Fruit fly (Drosophila melanogaster) whole organism, prepupa: ENCODE data around the gene CG13062.

Experiments
- Blimp-1 ChIP-seq: fragments of 200-800 bp; sonication (Bioruptor generic); optimal IDR thresholded peaks from 3 replicates; lab custom pipeline; 2017; ENCODE audit warnings: missing biosample characterization, missing genetic modification characterization, mild to moderate bottlenecking, moderate library complexity, missing genetic modification reagents
- CG11902 ChIP-seq: fragments of 200-800 bp; sonication (Bioruptor generic); optimal IDR thresholded peaks from 3 replicates; lab custom pipeline; 2016; ENCODE audit warnings: missing biosample characterization, missing genetic modification characterization
- CG16779 ChIP-seq: fragments of 200-800 bp; sonication (Bioruptor generic); optimal IDR thresholded peaks from 3 replicates; lab custom pipeline; 2017; ENCODE audit warnings: missing biosample characterization, mild to moderate bottlenecking, missing genetic modification characterization
- CG3032 ChIP-seq: fragments of 200-800 bp; optimal IDR thresholded peaks from 2 replicates; lab custom pipeline; 2019; ENCODE audit warnings: missing biosample characterization, mild to moderate bottlenecking, missing genetic modification characterization, moderate library complexity
- CG31627 ChIP-seq: fragments of 200-800 bp; sonication (Bioruptor generic); optimal IDR thresholded peaks from 3 replicates; lab custom pipeline; 2016; ENCODE audit warnings: missing biosample characterization, missing genetic modification characterization
- CG32006 ChIP-seq: fragments of 200-800 bp; sonication (Bioruptor generic); optimal IDR thresholded peaks from 3 replicates; lab custom pipeline; 2017; ENCODE audit warnings: missing biosample characterization, mild to moderate bottlenecking, missing genetic modification characterization
- CG34406 ChIP-seq: fragments of 200-800 bp; sonication (Bioruptor generic); optimal IDR thresholded peaks from 3 replicates; lab custom pipeline; 2016; ENCODE audit warnings: missing biosample characterization, missing genetic modification characterization
- CG4318 ChIP-seq: fragments of 200-800 bp; sonication (Bioruptor generic); optimal IDR thresholded peaks from 3 replicates; lab custom pipeline; 2017; ENCODE audit warnings: missing biosample characterization, mild to moderate bottlenecking, missing genetic modification characterization
- CG6792 ChIP-seq: fragments of 200-800 bp; sonication (Bioruptor generic); optimal IDR thresholded peaks from 3 replicates; lab custom pipeline; 2016; ENCODE audit warnings: missing biosample characterization, missing genetic modification characterization
- CG8119 ChIP-seq: fragments of 200-800 bp; sonication (Bioruptor generic); IDR thresholded peaks from 3 replicates; pipeline ENCODE4 v1.3.6; 2022; ENCODE audit warnings: missing biosample characterization, missing genetic modification characterization
- Eip75B ChIP-seq: fragments of 200-800 bp; sonication (Bioruptor generic); optimal IDR thresholded peaks from 3 replicates; lab custom pipeline; 2016; ENCODE audit warnings: missing biosample characterization, missing genetic modification characterization
- Eip78C ChIP-seq: fragments of 200-800 bp; sonication (Bioruptor generic); peaks from one replicate; lab custom pipeline; 2016; ENCODE audit warnings: missing biosample characterization, missing genetic modification characterization
- Eip93F ChIP-seq: fragments of 200-800 bp; sonication (Bioruptor generic); optimal IDR thresholded peaks from 2 replicates; lab custom pipeline; 2016; ENCODE audit warnings: missing biosample characterization, mild to moderate bottlenecking, missing genetic modification characterization
- Ets21C ChIP-seq: fragments of 200-800 bp; sonication (Bioruptor generic); optimal IDR thresholded peaks from 3 replicates; lab custom pipeline; 2016; ENCODE audit warnings: missing biosample characterization, missing genetic modification characterization
- Gug ChIP-seq: fragments of 200-800 bp; sonication (Bioruptor generic); IDR thresholded peaks from 2 replicates; pipeline ENCODE4 v1.3.6; 2022; ENCODE audit warnings: missing biosample characterization, missing genetic modification characterization
- Hr39 ChIP-seq: fragments of 200-800 bp; sonication (Bioruptor generic); optimal IDR thresholded peaks from 2 replicates; lab custom pipeline; 2016; ENCODE audit warnings: missing biosample characterization, missing genetic modification characterization
- Lpt ChIP-seq: fragments of 200-800 bp; sonication (Bioruptor generic); optimal IDR thresholded peaks from 3 replicates; lab custom pipeline; 2016; ENCODE audit warnings: missing biosample characterization, missing genetic modification characterization
- Met ChIP-seq: fragments of 200-800 bp; sonication (Bioruptor generic); optimal IDR thresholded peaks from 3 replicates; lab custom pipeline; 2016; ENCODE audit warnings: missing biosample characterization, missing genetic modification characterization
- OdsH ChIP-seq: fragments of 200-800 bp; sonication (Bioruptor generic); optimal IDR thresholded peaks from 3 replicates; lab custom pipeline; 2016; ENCODE audit warnings: missing biosample characterization, missing genetic modification characterization
- Sox14 ChIP-seq: fragments of 200-800 bp; sonication (Bioruptor generic); optimal IDR thresholded peaks from 3 replicates; lab custom pipeline; 2016; ENCODE audit warnings: missing biosample characterization, missing genetic modification characterization
- acj6 ChIP-seq: fragments of 200-800 bp; sonication (Bioruptor generic); optimal IDR thresholded peaks from 3 replicates; lab custom pipeline; 2016; ENCODE audit warnings: missing biosample characterization, missing genetic modification characterization
- dac ChIP-seq: fragments of 200-800 bp; sonication (Bioruptor generic); optimal IDR thresholded peaks from 2 replicates; lab custom pipeline; 2017; ENCODE audit warnings: missing biosample characterization, mild to moderate bottlenecking, missing genetic modification characterization
- eg ChIP-seq: fragments of 200-800 bp; sonication (Bioruptor generic); IDR thresholded peaks from 3 replicates; pipeline ENCODE4 v1.3.6; 2022; ENCODE audit warnings: missing biosample characterization, missing genetic modification characterization
- esn ChIP-seq: fragments of 200-800 bp; sonication (Bioruptor generic); optimal IDR thresholded peaks from 2 replicates; lab custom pipeline; 2016; ENCODE audit warnings: missing biosample characterization, mild to moderate bottlenecking, missing genetic modification characterization, moderate library complexity
- fd85E ChIP-seq: fragments of 200-800 bp; sonication (Bioruptor generic); optimal IDR thresholded peaks from 3 replicates; lab custom pipeline; 2016; ENCODE audit warnings: missing biosample characterization, missing genetic modification characterization
- ss ChIP-seq, 2 experiments: fragments of 200-800 bp; sonication (Bioruptor generic); optimal IDR thresholded peaks; 2 replicates in 1 of 2; 3 replicates in 1 of 2; lab custom pipeline; 2017 to 2018; ENCODE audit warnings: mild to moderate bottlenecking in 2 of 2, missing biosample characterization in 2 of 2, missing genetic modification characterization in 2 of 2, moderate library complexity in 1 of 2
- svp ChIP-seq: fragments of 200-800 bp; sonication (Bioruptor generic); peaks from one replicate; lab custom pipeline; 2016; ENCODE audit warnings: missing biosample characterization, missing genetic modification characterization
- topi ChIP-seq: fragments of 200-800 bp; sonication (Bioruptor generic); optimal IDR thresholded peaks from 3 replicates; lab custom pipeline; 2016; ENCODE audit warnings: missing biosample characterization, missing genetic modification characterization
- vri ChIP-seq: fragments of 200-800 bp; sonication (Bioruptor generic); optimal IDR thresholded peaks from 3 replicates; lab custom pipeline; 2016; ENCODE audit warnings: missing biosample characterization, mild to moderate bottlenecking, missing genetic modification characterization

The CG13062 gene

DNA sequence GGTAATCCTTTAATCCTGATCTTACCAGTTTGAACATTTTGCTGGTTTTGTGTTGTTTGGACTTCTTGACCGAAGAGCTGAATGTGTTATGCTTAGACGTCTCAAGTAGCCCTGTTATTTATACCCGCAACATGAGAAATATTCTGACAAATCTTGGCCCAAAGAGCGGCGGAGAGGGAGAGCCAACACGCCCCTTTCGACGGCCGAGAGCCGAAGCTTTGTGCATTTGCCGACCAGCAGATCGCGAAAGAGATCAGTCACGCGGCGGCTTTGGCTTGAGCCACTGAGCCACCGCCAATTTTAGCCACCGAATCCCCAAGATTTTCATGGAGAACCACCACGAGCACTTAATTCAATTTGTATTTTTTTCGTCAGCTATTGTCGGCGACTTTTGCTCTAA, 18.6 kb upstream of the CG13062 start, which contains the start of gene CG4962:
Gene CG4962 (minus strand): TSS at position 101 of the 400 bp plus-strand sequence.
- TF ChIP-seq Gug: no peak
- TF ChIP-seq CG6792 (GFP tag; lab: Kevin White, UChicago): no peak
- no peak for TF ChIP-seq CG8119 (GFP tag; lab: Robert Waterston, UW)
- TF ChIP-seq ss (GFP tag; optimal IDR thresholded peaks at IDR 0.05; lab: Kevin White, UChicago): no peak
- no peak for TF ChIP-seq CG16779 (tag; lab: Kevin White, UChicago)
- TF ChIP-seq CG34406: no peak

DNA sequence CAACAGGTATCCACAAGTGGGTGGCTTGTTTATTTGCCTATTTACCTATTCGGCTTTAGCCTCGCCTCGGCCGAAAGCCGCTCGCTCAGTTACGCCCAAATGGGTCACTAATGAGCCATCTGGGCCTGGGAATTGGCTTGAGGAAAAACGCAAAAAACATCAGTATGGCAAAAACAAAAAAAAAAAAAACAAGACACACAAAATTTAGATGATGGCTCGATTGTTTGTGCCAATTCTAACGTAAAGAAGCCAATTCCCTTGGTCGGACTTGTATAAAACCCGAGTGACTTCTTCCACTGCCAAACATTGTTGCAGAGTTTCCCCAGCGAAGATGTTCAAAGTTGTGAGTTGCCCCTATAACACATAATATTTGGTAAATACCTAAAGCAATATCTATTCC, 12.9 kb upstream of the CG13062 start, which contains the start of gene CG4982:
Gene CG4982 (plus strand): TSS at position 301 of the 400 bp plus-strand sequence.
- TF ChIP-seq Ets21C (GFP tag; lab: Kevin White, UChicago) (no peak), topi (GFP tag; lab: Kevin White, UChicago) (no peak), eg (GFP tag; lab: Robert Waterston, UW) (no peak), Eip93F (GFP tag; lab: Kevin White, UChicago) (no peak), CG4318 (GFP tag; lab: Kevin White, UChicago) (no peak), esn (GFP tag; lab: Kevin White, UChicago) (no peak), vri (no peak), Sox14 (no peak), Met (GFP tag; lab: Kevin White, UChicago) (no peak), dac (no peak)

DNA sequence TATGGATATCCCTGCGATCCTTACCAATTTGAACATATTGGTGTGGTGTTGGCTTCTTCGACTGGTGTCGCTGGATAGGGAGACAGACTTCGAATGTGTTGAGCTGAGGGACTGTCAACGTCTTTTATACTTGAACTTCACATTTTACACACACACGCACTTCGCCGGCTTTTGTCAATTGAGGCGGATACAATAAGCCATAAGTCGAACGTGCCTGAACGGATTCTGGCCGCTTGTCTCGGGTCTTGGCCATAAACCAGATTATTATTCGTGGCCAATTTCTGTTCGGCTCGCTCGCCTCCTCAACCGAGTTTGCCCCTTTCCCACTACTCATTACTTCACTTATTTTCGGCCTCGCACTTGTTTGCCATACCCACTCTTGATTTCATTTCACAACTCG, 11.0 kb upstream of the CG13062 start, which contains the start of gene CG13044:
Gene CG13044 (minus strand): TSS at position 101 of the 400 bp plus-strand sequence.
- no peak for TF ChIP-seq CG32006
- peak; percentile 41 for TF ChIP-seq Blimp-1 (GFP tag; lab: Kevin White, UChicago)

DNA sequence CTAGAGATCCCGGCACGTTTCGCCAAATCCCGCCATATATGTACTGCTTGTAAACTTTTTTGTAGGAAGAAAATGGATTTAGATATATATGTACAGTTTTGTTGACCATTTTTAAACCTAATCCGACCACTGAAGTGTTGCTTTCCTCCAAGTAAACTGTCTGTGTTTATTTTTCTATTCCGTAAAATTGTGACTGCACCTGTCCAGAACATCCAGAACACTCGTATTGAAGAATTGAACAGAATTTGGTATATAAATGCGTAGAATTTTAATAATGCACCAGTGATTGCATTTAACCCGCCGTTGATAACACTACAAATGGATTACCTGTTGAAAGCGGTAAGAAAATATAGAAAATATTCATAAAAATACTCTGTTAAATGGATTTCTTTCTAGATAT, 10.1 kb upstream of the CG13062 start, which contains the start of gene CG43249:
Gene CG43249 (plus strand): TSS at position 301 of the 400 bp plus-strand sequence.
- no peak for TF ChIP-seq acj6

DNA sequence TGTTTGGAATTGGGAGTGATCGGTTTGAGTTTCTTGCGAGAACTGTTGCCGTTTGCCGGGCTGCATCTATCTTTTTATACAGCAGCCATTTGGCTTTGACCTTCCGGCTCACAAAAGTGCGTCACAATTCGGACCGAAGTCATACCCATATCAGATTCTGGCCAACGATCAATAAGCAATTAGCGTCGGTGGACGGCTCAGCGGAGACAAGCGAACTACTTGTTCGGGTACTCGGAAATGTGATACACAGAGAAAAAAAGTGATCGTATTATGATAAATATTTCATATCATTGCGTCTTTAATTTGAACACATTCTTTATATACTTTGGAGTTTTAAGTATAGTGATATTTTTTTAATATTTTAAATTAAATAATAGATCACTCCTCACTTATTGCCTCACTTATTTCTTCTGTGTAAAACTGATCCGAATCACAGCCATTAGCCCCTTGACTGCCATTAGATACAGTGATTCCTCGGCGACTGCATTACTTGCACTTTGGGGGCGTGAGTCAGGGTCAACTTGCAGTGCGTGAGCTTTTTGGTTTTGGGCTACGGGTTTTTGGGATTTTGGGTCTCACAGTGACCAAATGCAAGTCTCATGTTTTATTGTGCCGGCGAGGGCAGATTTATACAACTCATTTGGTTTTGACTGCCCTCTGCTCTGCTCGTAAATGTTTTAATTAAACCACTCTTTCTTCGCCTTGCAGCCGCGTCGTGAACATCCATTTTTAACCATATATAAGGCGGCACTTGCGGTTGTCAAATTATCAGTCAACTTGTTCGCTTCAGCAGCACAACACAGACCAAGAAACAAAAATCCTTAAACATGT, 8.1 kb upstream of the CG13062 start, which contains the start of the genes CG13043 and CG13063:
Gene CG13043 (minus strand): TSS at position 51 of the 831 bp plus-strand sequence.
Gene CG13063 (plus strand): TSS at position 781 of the 831 bp plus-strand sequence.
- TF ChIP-seq CG6792 (GFP tag; lab: Kevin White, UChicago) (no peak), fd85E (GFP tag; lab: Kevin White, UChicago) (no peak), svp (GFP tag; lab: Kevin White, UChicago) (peak; percentile 30), Eip78C (GFP tag; lab: Kevin White, UChicago) (no peak)
- TF ChIP-seq, all 60 proteins: peak for 1

DNA sequence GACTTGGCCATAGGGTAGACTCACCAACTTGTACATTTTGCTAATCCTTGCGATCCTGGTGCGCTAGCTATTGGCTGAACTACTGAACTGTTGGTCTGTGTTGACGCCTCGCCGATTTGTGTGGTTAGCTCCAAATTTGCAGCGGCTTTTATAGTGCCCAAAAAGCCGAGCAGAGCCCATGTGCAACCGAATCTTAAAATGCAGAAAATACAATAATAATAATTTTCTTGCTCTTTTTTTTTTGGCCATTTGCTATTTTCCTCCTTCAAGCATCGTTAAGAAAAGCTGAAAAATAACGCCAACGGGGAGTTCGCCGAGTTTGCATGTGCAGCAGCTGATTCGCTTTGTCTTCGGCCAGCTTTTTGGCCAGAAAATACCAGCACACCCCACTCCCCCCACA, 5.7 kb upstream of the CG13062 start, which contains the start of gene CG13042:
Gene CG13042 (minus strand): TSS at position 101 of the 400 bp plus-strand sequence.
- no peak for TF ChIP-seq CG31627 (GFP tag; lab: Kevin White, UChicago)
- TF ChIP-seq dac: no peak
- TF ChIP-seq OdsH (GFP tag; lab: Kevin White, UChicago): no peak
- TF ChIP-seq Met (GFP tag; lab: Kevin White, UChicago): no peak
- TF ChIP-seq fd85E (GFP tag; lab: Kevin White, UChicago): no peak
- TF ChIP-seq CG11902: no peak
- TF ChIP-seq CG34406: no peak
- no peak for TF ChIP-seq Eip75B (GFP tag; lab: Kevin White, UChicago)
- no peak for TF ChIP-seq CG3032
- TF ChIP-seq Lpt (GFP tag; lab: Kevin White, UChicago): no peak
- TF ChIP-seq Hr39: no peak
